Worm (Caenorhabditis elegans): ENCODE measurements around the gene srh-234.

- TF ChIP-seq lsy-2 (tag; optimal IDR thresholded peaks at IDR 0.05) (no peak), unc-62 (GFP tag; optimal IDR thresholded peaks at IDR 0.05) (no peak)
Measured at ce11 chrV:7604858-7605257, 46.8 kb downstream of the srh-234 start, which contains the start of gene clec-213.
